Worm (Caenorhabditis elegans): ENCODE data around the gene F15E6.6.

F15E6.6 gene

ce11 chrIV:4236025-4236407 is 47.9 kb downstream of the F15E6.6 start:
- no peak for TF ChIP-seq dmd-9 (GFP tag; IDR thresholded peaks at IDR 0.05)
- peak; percentile 97 for TF ChIP-seq set-16 (GFP tag; IDR thresholded peaks at IDR 0.05)
- peak; percentile 4; the same call in 1 of the 2 replicates for TF ChIP-seq T26A8.4 (GFP tag; IDR thresholded peaks at IDR 0.05)

DNA sequence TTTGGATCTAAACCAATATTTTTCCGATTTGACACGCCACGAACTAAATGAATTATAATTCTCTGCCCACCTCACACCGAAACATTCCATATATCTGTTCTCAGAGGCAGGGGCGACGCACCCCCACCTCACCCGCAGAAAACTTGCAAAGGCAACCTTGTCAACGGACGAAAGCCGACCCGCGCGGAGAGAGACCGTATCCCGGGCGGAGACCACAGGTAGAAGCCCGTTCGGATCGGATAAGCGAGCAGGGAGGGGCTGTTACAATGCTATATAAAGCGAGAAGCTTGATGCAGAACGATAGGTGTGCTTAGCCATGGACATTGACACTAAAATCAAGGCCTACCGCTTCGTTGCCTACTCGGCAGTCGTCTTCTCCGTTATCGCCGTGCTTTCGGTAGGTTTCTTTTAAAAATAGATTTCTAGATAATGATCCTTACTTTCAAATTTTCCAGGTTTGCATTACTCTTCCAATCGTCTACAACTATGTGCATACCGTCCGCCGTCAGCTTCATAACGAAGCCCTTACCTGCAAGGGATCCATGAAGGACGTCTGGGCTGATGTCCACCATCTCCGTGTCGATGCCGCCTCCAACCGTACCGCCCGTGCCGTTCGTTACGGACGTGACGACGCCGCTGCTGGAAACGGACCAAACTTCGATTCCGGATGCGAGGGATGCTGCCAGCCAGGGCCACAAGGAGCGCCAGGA is 48.5 kb downstream of the F15E6.6 start, which contains the start of the genes zipt-2.2 and dpy-13:
Gene zipt-2.2 (minus strand): TSS at position 51 of the 710 bp plus-strand sequence.
Gene dpy-13 (plus strand): TSS at position 300 of the 710 bp plus-strand sequence.
- 0 out of 2 replicates have a peak, but pooled peaks have one; percentile 11 for TF ChIP-seq lim-7 (GFP tag; IDR thresholded peaks at IDR 0.05)
- peak; percentile 67; the same call in 1 of the 2 replicates for TF ChIP-seq T26A8.4 (GFP tag; IDR thresholded peaks at IDR 0.05)
- peak; percentile 84 for TF ChIP-seq ama-1 (optimal IDR thresholded peaks at IDR 0.05)
- peak; percentile 8 for TF ChIP-seq nhr-28 (tag; optimal IDR thresholded peaks at IDR 0.05)
- TF ChIP-seq spr-1 (tag; optimal IDR thresholded peaks at IDR 0.05): no peak
- peak; percentile 73; the same call in 1 of the 2 replicates for TF ChIP-seq egl-43 (GFP tag; IDR thresholded peaks at IDR 0.05)
- no peak for TF ChIP-seq mdl-1 (tag; optimal IDR thresholded peaks at IDR 0.05)
- no peak for TF ChIP-seq ZK546.5 (tag; optimal IDR thresholded peaks at IDR 0.05)

Data from whole organism, L4 larva.